Worm (Caenorhabditis elegans) whole organism, L1 larva: Measurements from ENCODE around the gene F48E8.4.

Experiments
- C34B4.2 ChIP-seq: sonication (generic microtip); optimal IDR thresholded peaks from 2 replicates; lab custom pipeline; 2017; ENCODE audit warnings: mild to moderate bottlenecking, missing genetic modification characterization, missing compliant biosample characterization
- Y116A8C.19 ChIP-seq: sonication (generic microtip); optimal IDR thresholded peaks from 2 replicates; lab custom pipeline; 2016; ENCODE audit warnings: missing compliant biosample characterization, missing genetic modification characterization, borderline replicate concordance
- aly-2 ChIP-seq: fragments of 150-350 bp; optimal IDR thresholded peaks from 2 replicates; lab custom pipeline; 2014; ENCODE audit warnings: missing biosample characterization, missing genetic modification characterization
- ama-1 ChIP-seq: fragments of 150-350 bp; optimal IDR thresholded peaks from 2 replicates; lab custom pipeline; 2014
- blmp-1 ChIP-seq: fragments of 150-350 bp; optimal IDR thresholded peaks from 2 replicates; lab custom pipeline; 2014; ENCODE audit warnings: missing biosample characterization, missing genetic modification characterization
- ceh-63 ChIP-seq: fragments of 200-800 bp; sonication (Bioruptor generic); optimal IDR thresholded peaks from 2 replicates; lab custom pipeline; 2018; ENCODE audit warnings: mild to moderate bottlenecking, missing genetic modification characterization, missing compliant biosample characterization
- ceh-8 ChIP-seq: fragments of 200-800 bp; sonication (Bioruptor generic); optimal IDR thresholded peaks from 2 replicates; lab custom pipeline; 2018; ENCODE audit warnings: mild to moderate bottlenecking, missing genetic modification characterization, moderate library complexity, missing compliant biosample characterization
- ceh-82 ChIP-seq, 3 experiments: fragments of 150-350 bp in 1 of 3; sonication (generic microtip) in 2 of 3; optimal IDR thresholded peaks; 2 replicates each; lab custom pipeline; 2014 to 2017; ENCODE audit warnings: missing biosample characterization in 3 of 3, missing genetic modification characterization in 3 of 3
- ceh-90 ChIP-seq: sonication (generic microtip); optimal IDR thresholded peaks from 2 replicates; lab custom pipeline; 2016; ENCODE audit warnings: missing genetic modification characterization, missing compliant biosample characterization
- dpl-1 ChIP-seq, 3 experiments: fragments of 150-350 bp in 2 of 3; sonication (generic microtip) in 1 of 3; optimal IDR thresholded peaks; 2 replicates each; lab custom pipeline; 2014 to 2017; ENCODE audit warnings: missing biosample characterization in 3 of 3, missing genetic modification characterization in 3 of 3, missing genetic modification reagents in 3 of 3
- dsc-1 ChIP-seq: sonication (generic microtip); optimal IDR thresholded peaks from 2 replicates; lab custom pipeline; 2016; ENCODE audit warnings: mild to moderate bottlenecking, missing genetic modification characterization, missing compliant biosample characterization
- efl-1 ChIP-seq, 4 experiments: fragments of 150-350 bp; optimal IDR thresholded peaks in 3 of 4; peaks in 1 of 4; 1 replicate in 1 of 4; 2 replicates in 3 of 4; lab custom pipeline; 2014; ENCODE audit warnings: missing biosample characterization in 2 of 4, missing genetic modification characterization in 2 of 4, missing genetic modification reagents in 2 of 4
- egl-13 ChIP-seq: sonication (generic microtip); optimal IDR thresholded peaks from 2 replicates; lab custom pipeline; 2016; ENCODE audit warnings: missing genotype, missing genetic modification reagents, missing genetic modification characterization, missing compliant biosample characterization
- egl-27 ChIP-seq, 2 experiments: fragments of 150-350 bp in 1 of 2; sonication (generic microtip); optimal IDR thresholded peaks; 3 replicates each; lab custom pipeline; 2017 to 2018; ENCODE audit warnings: missing biosample characterization in 2 of 2, missing genetic modification characterization in 2 of 2, missing genetic modification reagents in 2 of 2
- elt-2 ChIP-seq: sonication (generic microtip); optimal IDR thresholded peaks from 2 replicates; lab custom pipeline; 2016; ENCODE audit warnings: missing genetic modification characterization, mild to moderate bottlenecking, inconsistent platforms, missing compliant biosample characterization, missing genetic modification reagents
- elt-3 ChIP-seq, 6 experiments: fragments of 150-350 bp in 1 of 6; sonication (generic microtip); optimal IDR thresholded peaks; 2 replicates each; lab custom pipeline; 2017 to 2018; ENCODE audit warnings: missing biosample characterization in 6 of 6, missing genetic modification characterization in 6 of 6, inconsistent platforms in 1 of 6
- ets-5 ChIP-seq: fragments of 200-800 bp; sonication (Bioruptor generic); IDR thresholded peaks from 2 replicates; pipeline ENCODE4 v1.3.6; 2022; ENCODE audit warnings: missing genetic modification characterization, missing compliant biosample characterization
- fkh-10 ChIP-seq: sonication (generic microtip); optimal IDR thresholded peaks from 2 replicates; lab custom pipeline; 2017; ENCODE audit warnings: missing biosample characterization, missing genetic modification reagents, missing genetic modification characterization
- fkh-4 ChIP-seq: sonication (generic microtip); optimal IDR thresholded peaks from 2 replicates; lab custom pipeline; 2016; ENCODE audit warnings: missing compliant biosample characterization, missing genetic modification characterization, borderline replicate concordance
- fkh-8 ChIP-seq: sonication (generic microtip); optimal IDR thresholded peaks from 2 replicates; lab custom pipeline; 2016; ENCODE audit warnings: mild to moderate bottlenecking, missing genetic modification characterization, missing compliant biosample characterization
- fos-1 ChIP-seq: fragments of 150-350 bp; optimal IDR thresholded peaks from 2 replicates; lab custom pipeline; 2014; ENCODE audit warnings: missing biosample characterization, missing genetic modification characterization
- hlh-17 ChIP-seq: fragments of 200-800 bp; sonication (Bioruptor generic); optimal IDR thresholded peaks from 2 replicates; lab custom pipeline; 2018; ENCODE audit warnings: missing genetic modification characterization, mild to moderate bottlenecking, missing compliant biosample characterization, moderate library complexity, borderline replicate concordance
- hlh-4 ChIP-seq: sonication (generic microtip); optimal IDR thresholded peaks from 2 replicates; lab custom pipeline; 2016; ENCODE audit warnings: mild to moderate bottlenecking, missing genetic modification characterization, missing compliant biosample characterization
- lin-39 ChIP-seq: fragments of 150-350 bp; optimal IDR thresholded peaks from 2 replicates; lab custom pipeline; 2014; ENCODE audit warnings: missing biosample characterization, missing genetic modification reagents, missing genetic modification characterization
- lsy-2 ChIP-seq, 2 experiments: fragments of 150-350 bp; optimal IDR thresholded peaks; 2 replicates each; lab custom pipeline; 2014; ENCODE audit warnings: missing biosample characterization in 2 of 2, missing genetic modification characterization in 2 of 2
- mdl-1 ChIP-seq, 2 experiments: fragments of 150-350 bp; optimal IDR thresholded peaks; 2 replicates each; lab custom pipeline; 2014 to 2017; ENCODE audit warnings: missing biosample characterization in 2 of 2, missing genetic modification characterization in 2 of 2, inconsistent platforms in 1 of 2
- mep-1 ChIP-seq: fragments of 150-350 bp; optimal IDR thresholded peaks from 2 replicates; lab custom pipeline; 2014; ENCODE audit warnings: missing biosample characterization, missing genetic modification characterization
- nhr-12 ChIP-seq: sonication (generic microtip); optimal IDR thresholded peaks from 2 replicates; lab custom pipeline; 2017; ENCODE audit warnings: missing biosample characterization, missing genetic modification characterization
- nhr-20 ChIP-seq: sonication (generic microtip); optimal IDR thresholded peaks from 2 replicates; lab custom pipeline; 2016; ENCODE audit warnings: mild to moderate bottlenecking, missing genetic modification characterization, missing compliant biosample characterization
- nhr-237 ChIP-seq: fragments of 150-350 bp; optimal IDR thresholded peaks from 2 replicates; lab custom pipeline; 2014; ENCODE audit warnings: missing biosample characterization, missing genetic modification characterization
- nhr-47 ChIP-seq: sonication (generic microtip); optimal IDR thresholded peaks from 2 replicates; lab custom pipeline; 2016; ENCODE audit warnings: mild to moderate bottlenecking, missing genetic modification characterization, moderate library complexity, missing compliant biosample characterization
- nhr-71 ChIP-seq: sonication (generic microtip); optimal IDR thresholded peaks from 2 replicates; lab custom pipeline; 2016; ENCODE audit warnings: mild to moderate bottlenecking, missing genetic modification characterization, moderate library complexity, missing compliant biosample characterization
- nhr-76 ChIP-seq: sonication (generic microtip); optimal IDR thresholded peaks from 2 replicates; lab custom pipeline; 2017; ENCODE audit warnings: missing biosample characterization, missing genetic modification characterization
- nhr-84 ChIP-seq: sonication (generic microtip); optimal IDR thresholded peaks from 2 replicates; lab custom pipeline; 2017; ENCODE audit warnings: missing biosample characterization, missing genetic modification characterization
- nhr-85 ChIP-seq: sonication (generic microtip); peaks from one replicate; lab custom pipeline; 2016; ENCODE audit warnings: missing genetic modification characterization, inconsistent platforms, missing compliant biosample characterization
- nhr-90 ChIP-seq: sonication (generic microtip); optimal IDR thresholded peaks from 2 replicates; lab custom pipeline; 2016; ENCODE audit warnings: mild to moderate bottlenecking, missing genetic modification characterization, missing compliant biosample characterization; ENCODE audit not compliant: poor library complexity
- pag-3 ChIP-seq: sonication (generic microtip); optimal IDR thresholded peaks from 2 replicates; lab custom pipeline; 2017; ENCODE audit warnings: missing genetic modification characterization, mild to moderate bottlenecking, missing compliant biosample characterization, antibody characterized with exemption, borderline replicate concordance; ENCODE audit not compliant: insufficient read depth
- pqm-1 ChIP-seq: sonication (generic microtip); optimal IDR thresholded peaks from 3 replicates; lab custom pipeline; 2017; ENCODE audit warnings: missing biosample characterization, missing genetic modification characterization
- skn-1 ChIP-seq: fragments of 150-350 bp; optimal IDR thresholded peaks from 2 replicates; lab custom pipeline; 2014; ENCODE audit warnings: missing biosample characterization, missing genetic modification characterization
- snpc-4 ChIP-seq: fragments of 150-350 bp; optimal IDR thresholded peaks from 2 replicates; lab custom pipeline; 2014; ENCODE audit warnings: missing biosample characterization, missing genetic modification characterization
- sptf-1 ChIP-seq: fragments of 150-350 bp; optimal IDR thresholded peaks from 2 replicates; lab custom pipeline; 2014; ENCODE audit warnings: missing biosample characterization, missing genetic modification characterization
- unc-130 ChIP-seq: fragments of 150-350 bp; optimal IDR thresholded peaks from 2 replicates; lab custom pipeline; 2017; ENCODE audit warnings: missing biosample characterization, missing genetic modification characterization, inconsistent platforms
- unc-30 ChIP-seq: sonication (generic microtip); optimal IDR thresholded peaks from 2 replicates; lab custom pipeline; 2017; ENCODE audit warnings: missing biosample characterization, missing genetic modification characterization
- unc-86 ChIP-seq: sonication (generic microtip); optimal IDR thresholded peaks from 2 replicates; lab custom pipeline; 2016; ENCODE audit warnings: missing genetic modification characterization, missing compliant biosample characterization
- zip-4 ChIP-seq: fragments of 200-800 bp; sonication (Bioruptor generic); optimal IDR thresholded peaks from 2 replicates; lab custom pipeline; 2018; ENCODE audit warnings: mild to moderate bottlenecking, missing genetic modification characterization, moderate library complexity, missing compliant biosample characterization
- ztf-4 ChIP-seq: fragments of 150-350 bp; optimal IDR thresholded peaks from 2 replicates; lab custom pipeline; 2014; ENCODE audit warnings: missing biosample characterization, missing genetic modification characterization

Gene F48E8.4

ce11 chrIII:5502915-5503575 is 49.7 kb downstream of the F48E8.4 start (continued):
- TF ChIP-seq elt-3 (tag; optimal IDR thresholded peaks at IDR 0.05; lab: Kevin White, UChicago), result peak in 3 of 6 experiments; percentile 13 to 67 (median 52)
- peak; percentile 51 for TF ChIP-seq skn-1 (tag; lab: Kevin White, UChicago)
- TF ChIP-seq dsc-1, result peak; percentile 38
- TF ChIP-seq ceh-82 (tag; optimal IDR thresholded peaks at IDR 0.05; lab: Kevin White, UChicago), result peak in 2 of 3 experiments; percentile 55 to 56
- no peak for TF ChIP-seq fos-1 (tag; lab: Kevin White, UChicago)
- no peak for TF ChIP-seq hlh-17 (GFP tag; lab: Kevin White, UChicago)
- TF ChIP-seq pag-3, result peak; percentile 38

DNA sequence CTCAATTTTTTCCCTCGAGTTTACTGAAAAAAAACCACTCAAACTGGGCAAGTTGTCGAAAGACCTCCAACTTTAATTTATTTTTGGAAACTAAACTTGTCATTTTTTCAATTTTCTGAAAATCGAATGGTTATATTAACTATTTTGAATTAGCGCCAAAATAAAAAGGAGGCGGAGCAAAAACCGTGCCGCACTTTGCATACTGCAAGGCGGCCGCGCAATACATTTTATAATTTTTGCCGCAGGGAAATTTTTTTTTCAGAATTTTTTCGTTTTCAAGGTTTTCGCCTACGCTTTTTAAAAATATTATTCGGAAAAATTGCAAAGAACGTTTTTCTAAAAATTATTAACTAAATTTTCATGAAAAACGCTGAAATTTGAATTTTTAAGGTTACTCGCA is 50.3 kb downstream of the F48E8.4 start:
- TF ChIP-seq mdl-1 (tag; optimal IDR thresholded peaks at IDR 0.05; lab: Kevin White, UChicago) (no peak), skn-1 (tag; lab: Kevin White, UChicago) (no peak), nhr-85 (tag; lab: Kevin White, UChicago) (no peak), egl-27 (tag; optimal IDR thresholded peaks at IDR 0.05; lab: Kevin White, UChicago) (no peak), dpl-1 (GFP tag; optimal IDR thresholded peaks at IDR 0.05; lab: Kevin White, UChicago) (peak in 1 of 3 experiments; percentile 28), zip-4 (GFP tag; lab: Kevin White, UChicago) (no peak), efl-1 (optimal IDR thresholded peaks at IDR 0.05; lab: Kevin White, UChicago) (no peak), efl-1 (GFP tag; optimal IDR thresholded peaks at IDR 0.05 in 1 of 2; lab: Kevin White, UChicago) (peak; percentile 24 to 93), nhr-84 (no peak)

ce11 chrIII:5504164-5504563 is 50.8 kb downstream of the F48E8.4 start:
- TF ChIP-seq nhr-20 (peak; percentile 72), nhr-12 (no peak), nhr-237 (tag; lab: Kevin White, UChicago) (peak; percentile 54), nhr-76 (no peak), ceh-8 (no peak), ceh-90 (tag; lab: Kevin White, UChicago) (no peak), sptf-1 (tag; lab: Kevin White, UChicago) (no peak), unc-86 (no peak), nhr-90 (no peak), pag-3 (no peak), elt-2 (tag; lab: Kevin White, UChicago) (no peak), unc-30 (tag; lab: Kevin White, UChicago) (no peak), mep-1 (tag; lab: Kevin White, UChicago) (peak; percentile 86), ceh-82 (tag; optimal IDR thresholded peaks at IDR 0.05; lab: Kevin White, UChicago) (peak; percentile 26 to 64 (median 55)), ztf-4 (tag; lab: Kevin White, UChicago) (peak; percentile 52), Y116A8C.19 (tag; lab: Kevin White, UChicago) (no peak), hlh-17 (GFP tag; lab: Kevin White, UChicago) (no peak), snpc-4 (tag; lab: Kevin White, UChicago) (peak; percentile 16), nhr-71 (peak; percentile 77), C34B4.2 (tag; lab: Kevin White, UChicago) (no peak), pqm-1 (tag; lab: Kevin White, UChicago) (no peak), nhr-47 (peak; percentile 64), fkh-4 (tag; lab: Kevin White, UChicago) (no peak), fos-1 (tag; lab: Kevin White, UChicago) (peak; percentile 61), fkh-8 (tag; lab: Kevin White, UChicago) (peak; percentile 48), efl-1 (optimal IDR thresholded peaks at IDR 0.05; lab: Kevin White, UChicago) (peak; percentile 62), efl-1 (GFP tag; optimal IDR thresholded peaks at IDR 0.05 in 1 of 2; lab: Kevin White, UChicago) (peak; percentile 57 to 96), hlh-4 (tag; lab: Kevin White, UChicago) (no peak), ets-5 (GFP tag; lab: Robert Waterston, UW) (no peak), ama-1 (lab: Kevin White, UChicago) (peak; percentile 91), ceh-63 (GFP tag; lab: Kevin White, UChicago) (no peak), egl-27 (tag; optimal IDR thresholded peaks at IDR 0.05; lab: Kevin White, UChicago) (no peak), unc-130 (tag; lab: Kevin White, UChicago) (peak; percentile 12), lsy-2 (tag; optimal IDR thresholded peaks at IDR 0.05; lab: Kevin White, UChicago) (peak; percentile 54 to 60), egl-13 (tag; lab: Kevin White, UChicago) (no peak), fkh-10 (GFP tag; lab: Kevin White, UChicago) (no peak), blmp-1 (tag; lab: Kevin White, UChicago) (peak; percentile 83), dsc-1 (no peak), aly-2 (tag; lab: Kevin White, UChicago) (peak; percentile 86), lin-39 (tag; lab: Kevin White, UChicago) (no peak)
